Worm (Caenorhabditis elegans) whole organism, mixed stage, embryonic: ENCODE data around the gene F44G4.6.

Source experiments
- M03D4.4 ChIP-seq: sonication (generic microtip); optimal IDR thresholded peaks from 2 replicates; lab custom pipeline; 2017; ENCODE audit warnings: mild to moderate bottlenecking, missing genetic modification characterization, missing compliant biosample characterization
- ceh-43 ChIP-seq: fragments of 200-800 bp; sonication (Bioruptor generic); optimal IDR thresholded peaks from 2 replicates; lab custom pipeline; 2018; ENCODE audit warnings: mild to moderate bottlenecking, missing genetic modification characterization, moderate library complexity, missing compliant biosample characterization
- cnd-1 ChIP-seq: fragments of 200-800 bp; sonication (Bioruptor generic); optimal IDR thresholded peaks from 2 replicates; lab custom pipeline; 2018; ENCODE audit warnings: mild to moderate bottlenecking, missing genetic modification characterization, missing compliant biosample characterization
- elt-1 ChIP-seq: sonication (generic microtip); optimal IDR thresholded peaks from 2 replicates; lab custom pipeline; 2017; ENCODE audit warnings: missing genetic modification characterization, mild to moderate bottlenecking, missing compliant biosample characterization, antibody characterized with exemption, moderate library complexity, borderline replicate concordance; ENCODE audit not compliant: insufficient read depth
- lin-13 ChIP-seq: fragments of 150-350 bp; optimal IDR thresholded peaks from 2 replicates; lab custom pipeline; 2014; ENCODE audit warnings: missing biosample characterization, missing genetic modification characterization
- lsy-2 ChIP-seq: fragments of 150-350 bp; optimal IDR thresholded peaks from 2 replicates; lab custom pipeline; 2014; ENCODE audit warnings: missing biosample characterization, missing genetic modification characterization
- mab-5 ChIP-seq: fragments of 150-350 bp; optimal IDR thresholded peaks from 2 replicates; lab custom pipeline; 2014; ENCODE audit warnings: missing biosample characterization, missing genetic modification characterization
- nhr-12 ChIP-seq: fragments of 150-350 bp; optimal IDR thresholded peaks from 2 replicates; lab custom pipeline; 2014; ENCODE audit warnings: missing biosample characterization, missing genetic modification characterization
- nhr-237 ChIP-seq: fragments of 150-350 bp; optimal IDR thresholded peaks from 2 replicates; lab custom pipeline; 2014; ENCODE audit warnings: missing biosample characterization, missing genetic modification characterization
- snpc-4 ChIP-seq: fragments of 150-350 bp; optimal IDR thresholded peaks from 2 replicates; lab custom pipeline; 2014; ENCODE audit warnings: missing biosample characterization, missing genetic modification characterization
- sptf-1 ChIP-seq: sonication (generic microtip); optimal IDR thresholded peaks from 2 replicates; lab custom pipeline; 2017; ENCODE audit warnings: mild to moderate bottlenecking, missing genetic modification characterization, moderate library complexity, missing compliant biosample characterization
- tbx-8 ChIP-seq: fragments of 200-800 bp; sonication (Bioruptor generic); optimal IDR thresholded peaks from 2 replicates; lab custom pipeline; 2018; ENCODE audit warnings: mild to moderate bottlenecking, missing genetic modification characterization, moderate library complexity, missing compliant biosample characterization
- unc-62 ChIP-seq: fragments of 150-350 bp; optimal IDR thresholded peaks from 2 replicates; lab custom pipeline; 2014; ENCODE audit warnings: missing biosample characterization, missing genetic modification reagents, missing genetic modification characterization

DNA sequence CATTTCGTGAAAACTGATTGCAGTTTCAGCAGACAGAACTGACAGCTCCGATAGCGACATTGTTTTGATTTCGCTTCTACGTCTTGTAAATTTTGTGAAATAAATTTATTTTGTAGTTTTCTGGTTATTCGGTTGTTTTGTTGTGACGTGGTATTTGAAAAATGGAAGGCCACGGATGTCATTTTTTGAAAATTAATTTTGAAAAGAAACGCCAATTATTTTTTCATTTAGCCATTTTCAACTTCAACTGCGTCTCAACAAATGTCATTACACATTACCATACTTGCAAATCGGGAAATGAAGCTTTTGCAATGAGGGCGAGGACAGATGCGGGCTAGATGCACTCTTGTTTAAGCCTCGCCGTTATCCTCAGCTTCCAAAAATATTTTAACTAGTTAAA, 13.6 kb downstream of the F44G4.6 start, which contains the start of gene C18E9.8:
- TF ChIP-seq nhr-12 (tag; lab: Kevin White, UChicago) (no peak), snpc-4 (tag; lab: Kevin White, UChicago) (no peak), nhr-237 (tag; lab: Kevin White, UChicago) (no peak), lin-13 (tag; lab: Kevin White, UChicago) (no peak), mab-5 (tag; lab: Kevin White, UChicago) (no peak), M03D4.4 (tag; lab: Kevin White, UChicago) (no peak), unc-62 (no peak), sptf-1 (tag; lab: Kevin White, UChicago) (no peak), cnd-1 (tag; lab: Kevin White, UChicago) (no peak), lsy-2 (tag; lab: Kevin White, UChicago) (no peak), tbx-8 (GFP tag; lab: Kevin White, UChicago) (no peak), ceh-43 (GFP tag; lab: Kevin White, UChicago) (no peak), elt-1 (tag; lab: Kevin White, UChicago) (no peak)
